Worm (Caenorhabditis elegans): Measurements from ENCODE around the gene ZK1058.3.

ce11 chrIII:3869292-3869781 lies 49.3 kb upstream of the ZK1058.3 start:
- TF ChIP-seq mdl-1 (tag; optimal IDR thresholded peaks at IDR 0.05) (no peak), nhr-12 (tag; optimal IDR thresholded peaks at IDR 0.05) (no peak), nhr-76 (tag; optimal IDR thresholded peaks at IDR 0.05) (no peak), unc-39 (tag; optimal IDR thresholded peaks at IDR 0.05) (no peak), egl-27 (tag; optimal IDR thresholded peaks at IDR 0.05) (no peak), unc-62 (GFP tag; optimal IDR thresholded peaks at IDR 0.05) (no peak), nhr-77 (tag; optimal IDR thresholded peaks at IDR 0.05) (peak; percentile 74), fkh-10 (GFP tag; optimal IDR thresholded peaks at IDR 0.05) (no peak), nhr-11 (tag; optimal IDR thresholded peaks at IDR 0.05) (no peak), elt-2 (tag; optimal IDR thresholded peaks at IDR 0.05) (peak; percentile 17)
